Worm (Caenorhabditis elegans): ENCODE results near the gene F21D5.7.

The F21D5.7 gene

ce11 chrIV:8743654-8744332 lies at the start of gene F21D5.7 (continued):
- TF ChIP-seq madf-6 (GFP tag; IDR thresholded peaks at IDR 0.05) = peak; percentile 69
- TF ChIP-seq ceh-91 (GFP tag; IDR thresholded peaks at IDR 0.05) = no peak
- peak; percentile 81 for TF ChIP-seq Y53G8AR.9 (GFP tag; conservative IDR thresholded peaks at IDR 0.05)
- no peak for TF ChIP-seq F49E8.2 (tag; optimal IDR thresholded peaks at IDR 0.05; ENCODE audit: insufficient read depth)
- peak; percentile 43 for TF ChIP-seq ceh-27 (GFP tag; optimal IDR thresholded peaks at IDR 0.05)
- peak; percentile 30 for TF ChIP-seq repo-1 (tag; optimal IDR thresholded peaks at IDR 0.05)
- TF ChIP-seq let-607 (tag; optimal IDR thresholded peaks at IDR 0.05) = peak; percentile 97
- TF ChIP-seq sdz-38 (tag; optimal IDR thresholded peaks at IDR 0.05) = no peak
- 0 out of 2 replicates have a peak, but pooled peaks have one; percentile 41 for TF ChIP-seq attf-3 (GFP tag; conservative IDR thresholded peaks at IDR 0.05)
- TF ChIP-seq hmg-20 (GFP tag; IDR thresholded peaks at IDR 0.05) = peak; percentile 29; the same call in 1 of the 2 replicates
- peak; percentile 19 for TF ChIP-seq K12H6.12 (tag; optimal IDR thresholded peaks at IDR 0.05)
- TF ChIP-seq F37B4.10 (GFP tag; IDR thresholded peaks at IDR 0.05) = no peak
- peak; percentile 36 for TF ChIP-seq madf-8 (GFP tag; conservative IDR thresholded peaks at IDR 0.05)

DNA sequence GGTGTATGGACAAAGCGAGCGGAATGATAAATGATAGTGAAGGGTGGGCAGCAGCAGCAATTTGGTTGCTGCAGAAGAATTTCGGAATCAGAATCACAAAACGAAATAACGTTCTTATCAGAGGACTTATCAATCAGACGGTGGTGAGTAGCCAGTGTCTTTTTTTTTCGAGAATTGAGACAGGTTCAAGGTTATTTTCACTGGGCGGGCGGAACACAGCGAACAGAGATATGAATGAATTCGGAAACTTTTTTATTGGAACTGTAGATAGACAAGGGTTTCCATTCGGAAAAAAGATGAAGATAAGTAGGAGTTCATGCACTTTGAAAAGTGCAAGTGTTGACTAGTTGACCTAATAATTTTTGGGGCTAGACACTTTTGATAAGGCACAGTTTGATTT lies 49.7 kb upstream of the F21D5.7 start:
- TF ChIP-seq nhr-80 (tag; optimal IDR thresholded peaks at IDR 0.05) = peak; percentile 94
- TF ChIP-seq dox-1 (GFP tag; IDR thresholded peaks at IDR 0.05) = 0 out of 2 replicates have a peak, but pooled peaks have one; percentile 21
- TF ChIP-seq athp-1 (tag; optimal IDR thresholded peaks at IDR 0.05) = no peak
- TF ChIP-seq pbrm-1 (GFP tag; IDR thresholded peaks at IDR 0.05) = no peak
- TF ChIP-seq ztf-26 (tag; optimal IDR thresholded peaks at IDR 0.05) = peak; percentile 41
- peak; percentile 17 for TF ChIP-seq lin-40 (tag; optimal IDR thresholded peaks at IDR 0.05)

DNA sequence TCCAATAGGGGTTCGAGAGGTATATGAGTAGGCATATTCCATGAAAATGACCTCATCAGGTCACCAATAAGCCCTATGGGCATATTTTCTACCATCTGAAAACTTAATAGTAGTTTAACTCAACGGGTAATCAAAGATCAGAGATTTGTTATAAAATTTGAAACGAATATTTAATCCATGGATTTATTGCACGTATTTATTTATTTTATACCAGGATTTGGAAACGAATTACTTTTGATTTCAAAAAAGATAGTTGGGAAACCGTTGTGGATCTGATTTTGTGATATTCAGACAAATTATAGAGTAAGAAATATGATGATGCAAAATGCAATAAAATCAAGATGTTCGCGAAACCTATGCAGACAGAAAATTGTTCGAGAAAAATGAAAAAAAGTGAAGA lies 49.3 kb upstream of the F21D5.7 start, which contains the start of gene C33D9.3:
TSS of gene C33D9.3 (minus strand) at position 101 of the 400 bp plus-strand sequence.
- no peak for TF ChIP-seq F22D6.2 (tag; optimal IDR thresholded peaks at IDR 0.05)
- no peak for TF ChIP-seq rcor-1 (GFP tag; IDR thresholded peaks at IDR 0.05)
- no peak for TF ChIP-seq hlh-26 (GFP tag; conservative IDR thresholded peaks at IDR 0.05)
- no peak for TF ChIP-seq somi-1 (GFP tag; optimal IDR thresholded peaks at IDR 0.05)
- TF ChIP-seq B0261.1 (tag; optimal IDR thresholded peaks at IDR 0.05) = no peak
- no peak for TF ChIP-seq dox-1 (GFP tag; IDR thresholded peaks at IDR 0.05)
- TF ChIP-seq attf-3 (GFP tag; conservative IDR thresholded peaks at IDR 0.05) = no peak
- no peak for TF ChIP-seq efl-1 (GFP tag; optimal IDR thresholded peaks at IDR 0.05)
- no peak for TF ChIP-seq snpc-3.4 (tag; optimal IDR thresholded peaks at IDR 0.05)
- TF ChIP-seq sptf-2 (GFP tag; optimal IDR thresholded peaks at IDR 0.05) = no peak
- TF ChIP-seq lin-35 (GFP tag; optimal IDR thresholded peaks at IDR 0.05) = no peak
- TF ChIP-seq mxl-1 (tag; optimal IDR thresholded peaks at IDR 0.05) = no peak
- no peak for TF ChIP-seq ets-4 (GFP tag; optimal IDR thresholded peaks at IDR 0.05)
- no peak for TF ChIP-seq tbp1 (GFP tag; optimal IDR thresholded peaks at IDR 0.05)

DNA sequence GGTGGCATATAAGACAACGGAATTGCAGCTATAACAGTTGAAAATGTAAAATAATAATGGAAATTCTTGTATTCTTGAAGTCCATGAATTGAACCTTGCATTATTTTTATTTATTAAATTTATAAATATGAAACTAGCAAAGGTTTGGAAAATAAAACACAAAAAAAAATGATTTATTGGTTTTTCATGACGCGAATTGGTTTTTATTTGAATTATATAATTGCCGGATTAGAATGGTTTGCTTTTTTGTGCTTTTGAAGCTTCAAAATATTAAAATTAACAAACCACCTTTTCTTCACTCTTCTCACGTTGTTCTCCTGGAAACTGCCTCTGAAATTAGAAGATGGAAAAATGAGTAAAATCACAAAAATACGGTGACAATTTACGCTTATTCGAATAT lies 46.6 kb upstream of the F21D5.7 start, which contains the start of gene sru-35:
TSS of gene sru-35 (minus strand) at position 101 of the 400 bp plus-strand sequence.
- no peak for TF ChIP-seq B0035.1 (tag; optimal IDR thresholded peaks at IDR 0.05)
- TF ChIP-seq F57C9.4 (tag; optimal IDR thresholded peaks at IDR 0.05) = no peak
- TF ChIP-seq athp-1 (tag; optimal IDR thresholded peaks at IDR 0.05) = no peak
- no peak for TF ChIP-seq ceh-79 (tag; optimal IDR thresholded peaks at IDR 0.05)
- no peak for TF ChIP-seq madf-3 (GFP tag; IDR thresholded peaks at IDR 0.05)
- TF ChIP-seq hmg-1.2 (GFP tag; IDR thresholded peaks at IDR 0.05) = no peak
- no peak for TF ChIP-seq ceh-27 (GFP tag; optimal IDR thresholded peaks at IDR 0.05)
- TF ChIP-seq ztf-26 (tag; optimal IDR thresholded peaks at IDR 0.05) = no peak
- TF ChIP-seq dpl-1 (GFP tag; optimal IDR thresholded peaks at IDR 0.05) = no peak
- no peak for TF ChIP-seq ceh-100 (GFP tag; IDR thresholded peaks at IDR 0.05)
- TF ChIP-seq him-1 (tag; optimal IDR thresholded peaks at IDR 0.05) = no peak
- no peak for TF ChIP-seq F39B2.1 (GFP tag; IDR thresholded peaks at IDR 0.05)
- TF ChIP-seq T26A5.8 (tag; optimal IDR thresholded peaks at IDR 0.05) = no peak
- TF ChIP-seq F23B12.7 (tag; optimal IDR thresholded peaks at IDR 0.05; ENCODE audit: insufficient read depth) = no peak
- TF ChIP-seq ama-1 (optimal IDR thresholded peaks at IDR 0.05) = no peak
- no peak for TF ChIP-seq ama-1 (GFP tag; optimal IDR thresholded peaks at IDR 0.05)
- no peak for TF ChIP-seq tlf-1 (GFP tag; optimal IDR thresholded peaks at IDR 0.05)
